Fruit fly (Drosophila melanogaster): ENCODE measurements around the gene spartin.

dm6 chr3R:4634337-4634914 lies 20.2 kb upstream of the spartin start:
- TF ChIP-seq aop (GFP tag; IDR thresholded peaks at IDR 0.05), result no peak
- no peak for TF ChIP-seq Hr78 (GFP tag; optimal IDR thresholded peaks at IDR 0.05)
- no peak for TF ChIP-seq sr (GFP tag; IDR thresholded peaks at IDR 0.05)
- no peak for TF ChIP-seq CG15073 (GFP tag; optimal IDR thresholded peaks at IDR 0.05)
- TF ChIP-seq Hand (GFP tag; optimal IDR thresholded peaks at IDR 0.05), result no peak
- no peak for TF ChIP-seq Hr51 (GFP tag; optimal IDR thresholded peaks at IDR 0.05)
- TF ChIP-seq h (optimal IDR thresholded peaks at IDR 0.05), result no peak
- TF ChIP-seq Antp (GFP tag; optimal IDR thresholded peaks at IDR 0.05), result no peak
- no peak for TF ChIP-seq HHEX (GFP tag; optimal IDR thresholded peaks at IDR 0.05)
- TF ChIP-seq NfI (GFP tag; optimal IDR thresholded peaks at IDR 0.05), result no peak
- no peak for TF ChIP-seq CG8290 (GFP tag; optimal IDR thresholded peaks at IDR 0.05)
- no peak for TF ChIP-seq CG8290 (tag; optimal IDR thresholded peaks at IDR 0.05)
- no peak for TF ChIP-seq ewg (GFP tag; optimal IDR thresholded peaks at IDR 0.05)
- TF ChIP-seq CG14965 (GFP tag; optimal IDR thresholded peaks at IDR 0.05; ENCODE audit: borderline replicate concordance), result no peak
- TF ChIP-seq tgo (GFP tag; IDR thresholded peaks at IDR 0.05), result no peak

Measured in whole organism, embryonic.